Fruit fly (Drosophila melanogaster): ENCODE data around the gene CG43198.

The CG43198 gene

DNA sequence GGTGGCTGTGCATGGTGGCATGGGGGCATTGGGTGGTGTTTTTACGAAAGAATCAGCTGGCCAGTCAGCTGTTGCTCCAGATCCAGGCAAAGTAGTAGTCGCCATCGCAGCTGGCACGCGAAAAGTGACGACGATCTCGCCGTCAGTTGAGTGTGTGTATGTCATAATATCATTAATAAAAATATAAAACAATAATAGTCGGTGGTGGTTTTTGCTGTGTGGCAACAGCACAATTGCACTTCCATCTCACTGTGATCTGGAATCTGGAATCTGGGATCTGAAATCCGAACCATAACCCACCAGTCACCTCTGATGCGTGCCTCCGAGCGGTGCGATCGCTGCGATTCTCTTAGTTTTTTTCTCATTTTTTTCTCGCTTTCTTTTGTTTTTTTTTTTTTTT, 34.8 kb downstream of the CG43198 start, which contains the start of gene rumpel:
Gene rumpel, plus strand, starts transcription at position 301 of the 400 bp plus-strand sequence.
- TF ChIP-seq psq (optimal IDR thresholded peaks at IDR 0.05) (no peak), Myc (optimal IDR thresholded peaks at IDR 0.05) (no peak)

DNA sequence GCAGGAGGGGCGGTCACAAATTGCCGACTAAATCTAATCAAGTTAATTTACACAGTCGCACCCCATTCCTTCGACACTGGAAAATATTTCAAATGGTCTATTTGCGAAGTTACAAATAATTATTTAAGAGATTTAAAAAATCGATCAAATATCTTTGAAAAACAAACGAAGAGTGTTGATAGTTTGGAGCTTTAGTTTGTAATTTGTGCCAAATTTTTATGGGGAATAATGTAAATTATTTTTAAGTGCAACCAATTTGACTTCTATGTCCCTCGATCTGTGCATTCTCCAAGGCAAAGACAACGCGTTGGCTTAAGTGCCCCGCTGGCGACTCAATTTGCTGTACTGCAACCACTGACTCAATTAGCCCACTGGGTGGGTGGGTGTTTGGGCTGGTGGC, 35.3 kb downstream of the CG43198 start:
- no peak for TF ChIP-seq h (optimal IDR thresholded peaks at IDR 0.05)
- TF ChIP-seq psq (optimal IDR thresholded peaks at IDR 0.05): no peak
- no peak for TF ChIP-seq Myc (optimal IDR thresholded peaks at IDR 0.05)
- TF ChIP-seq insv (optimal IDR thresholded peaks at IDR 0.05): no peak
- no peak for TF ChIP-seq Sin3A (optimal IDR thresholded peaks at IDR 0.05)
- TF ChIP-seq ttk (optimal IDR thresholded peaks at IDR 0.05): no peak

DNA sequence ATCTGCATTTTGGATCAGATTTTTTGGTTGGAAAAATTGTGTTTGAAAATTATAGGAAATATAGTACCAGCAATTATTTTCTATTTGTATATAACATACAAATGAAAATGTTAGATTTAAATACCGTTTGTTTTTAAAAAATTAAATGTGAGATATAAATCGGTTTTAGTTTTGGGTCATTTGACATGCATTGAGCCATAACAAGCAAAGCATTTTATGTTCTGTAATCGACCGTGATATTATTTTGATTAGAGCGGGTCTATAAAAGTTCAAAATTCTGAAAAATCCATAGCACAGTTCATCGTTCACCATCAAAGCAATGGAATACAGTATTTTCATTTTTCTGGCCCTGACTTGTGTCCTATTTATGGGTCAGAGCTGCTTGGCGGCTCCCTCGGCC, 36.2 kb downstream of the CG43198 start, which contains the start of gene CG34337:
Gene CG34337, plus strand, starts transcription at position 301 of the 400 bp plus-strand sequence.
- no peak for TF ChIP-seq Myc (optimal IDR thresholded peaks at IDR 0.05)

DNA sequence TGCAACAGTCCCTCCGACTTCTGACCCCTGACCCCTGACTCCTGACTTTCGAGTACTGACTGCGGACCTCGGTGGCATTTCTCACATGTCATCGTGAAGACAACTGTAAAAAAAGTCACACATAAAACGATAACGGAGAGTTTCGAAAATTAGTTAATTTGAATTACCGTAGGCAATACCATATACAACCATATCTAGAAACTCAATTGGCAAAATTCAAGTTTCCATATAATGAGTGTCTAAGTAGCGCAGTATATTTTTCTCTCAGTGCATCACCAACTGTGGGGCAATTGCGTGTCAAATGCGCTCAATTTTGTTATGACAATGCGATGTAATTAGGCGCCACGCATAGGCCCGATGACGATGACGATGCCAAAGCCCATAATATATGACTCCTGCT, 38.1 kb downstream of the CG43198 start:
- TF ChIP-seq h (optimal IDR thresholded peaks at IDR 0.05) (no peak), Myc (optimal IDR thresholded peaks at IDR 0.05) (no peak)

DNA sequence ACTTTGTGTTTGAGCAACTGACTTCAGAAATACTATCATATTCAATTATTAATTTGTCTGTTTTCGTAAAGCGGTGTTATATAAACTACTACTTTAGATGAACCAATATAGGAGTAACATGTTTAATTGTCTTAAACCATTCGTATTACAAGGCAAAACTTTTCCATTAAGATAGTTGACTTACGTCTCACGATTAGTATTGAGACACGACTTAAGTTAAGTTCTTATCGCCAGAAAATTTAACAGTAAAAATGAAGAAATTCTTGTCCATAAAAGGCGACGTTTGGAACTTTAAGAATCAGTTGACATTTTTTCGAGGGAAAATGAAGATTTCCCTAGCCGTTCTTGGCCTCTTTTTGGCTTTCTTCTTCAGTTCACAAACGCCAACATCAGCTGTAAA, 39.6 kb downstream of the CG43198 start, which contains the start of gene CG42705:
Gene CG42705, plus strand, starts transcription at position 301 of the 400 bp plus-strand sequence.
- no peak for TF ChIP-seq psq (optimal IDR thresholded peaks at IDR 0.05)
- TF ChIP-seq insv (optimal IDR thresholded peaks at IDR 0.05): no peak
- TF ChIP-seq ttk (optimal IDR thresholded peaks at IDR 0.05): no peak
- TF ChIP-seq h (optimal IDR thresholded peaks at IDR 0.05): no peak
- TF ChIP-seq Sin3A (optimal IDR thresholded peaks at IDR 0.05): no peak
- no peak for TF ChIP-seq Myc (optimal IDR thresholded peaks at IDR 0.05)

DNA sequence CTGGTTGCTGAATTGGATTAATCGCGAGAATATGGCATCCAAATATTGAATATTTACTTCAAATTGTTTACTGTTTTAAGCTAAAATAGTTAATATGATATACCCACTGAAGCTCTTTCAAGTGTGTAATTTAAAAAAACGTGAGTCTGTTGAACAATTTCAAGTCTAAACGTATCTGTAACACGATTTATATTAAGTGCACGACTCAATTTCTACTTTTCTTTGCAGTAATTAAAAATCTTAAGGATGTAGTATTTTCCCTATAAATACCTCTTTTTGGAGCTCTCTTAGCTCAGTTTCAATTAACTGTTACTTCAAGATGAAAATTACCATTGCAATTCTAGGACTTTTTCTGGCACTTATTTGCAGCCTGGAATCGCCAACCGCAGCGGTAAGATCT, 40.8 kb downstream of the CG43198 start, which contains the start of gene CG42704:
Gene CG42704, plus strand, starts transcription at position 301 of the 400 bp plus-strand sequence.
- TF ChIP-seq ttk (optimal IDR thresholded peaks at IDR 0.05): no peak
- TF ChIP-seq h (optimal IDR thresholded peaks at IDR 0.05): no peak

DNA sequence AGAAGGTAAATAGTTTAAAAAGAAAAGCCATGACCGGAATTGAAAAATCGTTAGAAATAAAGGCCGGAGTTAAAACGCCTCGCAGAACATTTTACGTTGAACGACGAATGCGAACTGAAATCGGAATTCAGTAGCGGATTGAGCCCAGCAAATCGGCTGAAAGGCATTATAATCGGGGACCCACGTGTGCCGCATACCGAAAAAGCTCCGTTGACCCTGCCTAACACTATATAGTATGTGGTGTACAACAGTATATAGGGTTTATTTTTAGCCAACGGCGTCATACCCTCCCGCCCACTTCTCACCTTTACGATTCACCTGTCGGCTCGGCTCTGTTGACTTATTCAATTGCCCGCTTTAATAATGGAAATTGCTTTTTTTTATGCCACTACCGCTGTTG, 41.3 kb downstream of the CG43198 start, which contains the start of gene CG42246:
Gene CG42246, minus strand, starts transcription at position 101 of the 400 bp plus-strand sequence.
- TF ChIP-seq ttk (optimal IDR thresholded peaks at IDR 0.05) (no peak), h (optimal IDR thresholded peaks at IDR 0.05) (no peak), Sin3A (optimal IDR thresholded peaks at IDR 0.05) (no peak), insv (optimal IDR thresholded peaks at IDR 0.05) (no peak), psq (optimal IDR thresholded peaks at IDR 0.05) (no peak), Myc (optimal IDR thresholded peaks at IDR 0.05) (no peak)

DNA sequence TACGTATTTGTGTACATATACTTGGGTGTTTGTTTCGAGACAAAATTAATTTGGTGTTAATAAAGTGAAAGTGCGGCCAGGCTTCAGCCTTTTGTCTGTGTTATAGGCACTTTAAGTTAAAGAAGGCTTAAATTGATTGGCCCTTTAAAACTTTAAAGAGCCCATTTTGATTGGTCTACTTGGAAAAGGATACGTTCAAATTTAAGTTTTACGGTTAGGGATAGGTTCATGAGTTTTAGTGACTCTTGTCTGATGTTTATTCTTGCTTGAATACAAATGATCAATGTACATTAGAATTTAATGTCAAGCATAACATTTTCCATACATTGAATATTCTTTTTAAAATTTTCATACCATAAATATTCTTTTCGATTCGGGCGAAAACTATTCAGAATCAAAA, 46.2 kb downstream of the CG43198 start, which contains the start of gene CG32727:
Gene CG32727, plus strand, starts transcription at position 301 of the 400 bp plus-strand sequence.
- TF ChIP-seq insv (optimal IDR thresholded peaks at IDR 0.05) (no peak), Sin3A (optimal IDR thresholded peaks at IDR 0.05) (no peak), h (optimal IDR thresholded peaks at IDR 0.05) (no peak), Myc (optimal IDR thresholded peaks at IDR 0.05) (no peak)

DNA sequence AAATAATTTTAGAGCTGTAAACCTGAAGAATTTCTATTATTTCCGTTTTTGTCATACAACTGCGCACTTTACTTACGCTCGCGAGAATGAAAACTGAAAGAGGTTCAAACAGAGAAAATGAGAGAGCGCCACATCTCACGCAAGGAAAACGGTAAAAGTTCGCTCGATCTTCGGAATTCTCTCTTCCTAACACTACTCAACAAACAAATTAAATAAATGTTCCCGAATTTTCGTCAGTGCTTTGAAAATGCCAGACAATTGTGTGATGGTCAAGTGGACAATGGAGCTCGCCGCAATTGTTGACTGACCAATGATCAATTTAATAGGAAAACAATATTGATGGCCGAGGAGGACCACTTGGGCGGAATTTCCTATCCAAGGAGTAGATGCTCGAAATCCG, 47.4 kb downstream of the CG43198 start, which contains the start of gene CG1677:
Gene CG1677, minus strand, starts transcription at position 101 of the 400 bp plus-strand sequence.
- no peak for TF ChIP-seq Myc (optimal IDR thresholded peaks at IDR 0.05)
- TF ChIP-seq Sin3A (optimal IDR thresholded peaks at IDR 0.05): no peak
- no peak for TF ChIP-seq insv (optimal IDR thresholded peaks at IDR 0.05)

DNA sequence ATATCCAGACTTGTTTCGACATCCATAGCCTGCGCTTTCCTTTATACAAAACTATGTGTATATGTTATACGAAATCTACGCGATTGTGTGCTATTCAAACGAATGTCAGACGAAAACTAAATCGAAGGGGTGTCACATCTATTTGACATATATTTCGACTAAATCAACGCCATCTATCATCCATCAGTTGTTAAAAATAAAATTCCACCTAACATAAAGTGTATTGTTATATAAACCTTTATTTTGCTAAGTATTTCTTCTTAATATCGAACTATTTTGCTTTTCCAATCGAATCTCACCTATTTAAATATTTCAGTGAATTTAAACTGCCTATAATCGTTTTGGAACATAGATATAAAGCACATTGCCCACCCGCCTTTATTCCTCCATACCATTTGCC, 50.1 kb downstream of the CG43198 start, which contains the start of gene CG15035:
Gene CG15035, minus strand, starts transcription at position 101 of the 400 bp plus-strand sequence.
- TF ChIP-seq h (optimal IDR thresholded peaks at IDR 0.05): no peak
- TF ChIP-seq ttk (optimal IDR thresholded peaks at IDR 0.05): no peak
- no peak for TF ChIP-seq Myc (optimal IDR thresholded peaks at IDR 0.05)
- no peak for TF ChIP-seq Sin3A (optimal IDR thresholded peaks at IDR 0.05)
- no peak for TF ChIP-seq insv (optimal IDR thresholded peaks at IDR 0.05)
- TF ChIP-seq psq (optimal IDR thresholded peaks at IDR 0.05): no peak

Data from Kc167 (cell line).